Worm (Caenorhabditis elegans) whole organism, L4 larva: Measurements from ENCODE around the gene acs-19.
A peak's percentile ranks its signal among the peaks of the same experiment; 100 is the strongest.

ENCODE experiments used
- D1046.2 ChIP-seq: fragments of 200-800 bp; sonication (Bioruptor generic); IDR thresholded peaks from 2 replicates; pipeline ENCODE4 v1.3.6; 2022; ENCODE audit warnings: missing genetic modification characterization, missing compliant biosample characterization
- F26F4.8 ChIP-seq: fragments of 200-800 bp; sonication (Bioruptor generic); conservative IDR thresholded peaks from 2 replicates; pipeline ENCODE4 v1.3.6; 2022; ENCODE audit warnings: missing genetic modification characterization, missing compliant biosample characterization
- F37D6.2 ChIP-seq: sonication (generic microtip); optimal IDR thresholded peaks from 2 replicates; lab custom pipeline; 2016; ENCODE audit warnings: mild to moderate bottlenecking, missing genetic modification characterization, missing compliant biosample characterization
- R02D3.7 ChIP-seq: fragments of 150-350 bp; sonication (generic microtip); optimal IDR thresholded peaks from 3 replicates; lab custom pipeline; 2014; ENCODE audit warnings: missing biosample characterization, missing genetic modification characterization
- T26A8.4 ChIP-seq: fragments of 200-800 bp; sonication (Bioruptor generic); IDR thresholded peaks from 2 replicates; pipeline ENCODE4 v1.3.6; 2022; ENCODE audit warnings: missing genetic modification characterization, missing compliant biosample characterization
- Y48G9A.11 ChIP-seq: fragments of 200-800 bp; sonication (Bioruptor generic); IDR thresholded peaks from 2 replicates; pipeline ENCODE4 v1.3.6; 2022; ENCODE audit warnings: missing genetic modification reagents, missing genetic modification characterization, missing compliant biosample characterization
- Y5F2A.4 ChIP-seq: fragments of 200-800 bp; sonication (Bioruptor generic); optimal IDR thresholded peaks from 2 replicates; lab custom pipeline; 2018; ENCODE audit warnings: mild to moderate bottlenecking, missing genetic modification characterization, missing compliant biosample characterization
- ZK337.2 ChIP-seq: fragments of 200-800 bp; sonication (Bioruptor generic); IDR thresholded peaks from 2 replicates; pipeline ENCODE4 v1.3.6; 2022; ENCODE audit warnings: missing genetic modification reagents, missing genetic modification characterization, missing compliant biosample characterization
- aha-1 ChIP-seq: fragments of 150-350 bp; peaks from one replicate; lab custom pipeline; 2014; ENCODE audit warnings: missing biosample characterization, missing genetic modification characterization
- aly-2 ChIP-seq: sonication (generic microtip); optimal IDR thresholded peaks from 2 replicates; lab custom pipeline; 2018; ENCODE audit warnings: missing biosample characterization, missing genetic modification characterization
- ama-1 ChIP-seq: fragments of 150-350 bp; optimal IDR thresholded peaks from 2 replicates; lab custom pipeline; 2014; ENCODE audit warnings: inconsistent platforms, mixed read lengths
- ceh-20 ChIP-seq: fragments of 200-800 bp; sonication (Bioruptor generic); IDR thresholded peaks from 2 replicates; pipeline ENCODE4 v1.3.6; 2022; ENCODE audit warnings: missing genetic modification reagents, missing genetic modification characterization, missing compliant biosample characterization
- ceh-28 ChIP-seq: fragments of 150-350 bp; optimal IDR thresholded peaks from 2 replicates; lab custom pipeline; 2014; ENCODE audit warnings: missing biosample characterization, missing genetic modification reagents, missing genetic modification characterization
- ceh-62 ChIP-seq: sonication (generic microtip); optimal IDR thresholded peaks from 2 replicates; lab custom pipeline; 2017; ENCODE audit warnings: missing biosample characterization, missing genetic modification characterization
- ceh-82 ChIP-seq: sonication (generic microtip); optimal IDR thresholded peaks from 2 replicates; lab custom pipeline; 2017; ENCODE audit warnings: missing biosample characterization, missing genetic modification characterization
- ctbp-1 ChIP-seq: fragments of 200-800 bp; sonication (Bioruptor generic); IDR thresholded peaks from 2 replicates; pipeline ENCODE4 v1.3.6; 2022; ENCODE audit warnings: missing genetic modification reagents, missing genetic modification characterization, missing compliant biosample characterization
- daf-12 ChIP-seq: fragments of 150-350 bp; optimal IDR thresholded peaks from 2 replicates; lab custom pipeline; 2014; ENCODE audit warnings: missing biosample characterization, missing genetic modification reagents, missing genetic modification characterization
- daf-16 ChIP-seq, 3 experiments: sonication (generic microtip); optimal IDR thresholded peaks; 2 replicates each; lab custom pipeline; 2016 to 2017; ENCODE audit warnings: missing genetic modification characterization in 3 of 3, missing genetic modification reagents in 3 of 3, mild to moderate bottlenecking in 2 of 3, missing compliant biosample characterization in 2 of 3, missing biosample characterization in 1 of 3, moderate library complexity in 1 of 3
- egl-43 ChIP-seq: fragments of 200-800 bp; sonication (Bioruptor generic); IDR thresholded peaks from 2 replicates; pipeline ENCODE4 v1.3.6; 2022; ENCODE audit warnings: missing genetic modification reagents, missing genetic modification characterization, missing compliant biosample characterization
- fkh-10 ChIP-seq: fragments of 150-350 bp; optimal IDR thresholded peaks from 2 replicates; lab custom pipeline; 2014; ENCODE audit warnings: missing biosample characterization, missing genetic modification reagents, missing genetic modification characterization
- hlh-30 ChIP-seq: sonication (generic microtip); optimal IDR thresholded peaks from 2 replicates; lab custom pipeline; 2017; ENCODE audit warnings: antibody characterized with exemption, mild to moderate bottlenecking, missing genetic modification characterization, missing compliant biosample characterization; ENCODE audit not compliant: insufficient read depth
- jun-1 ChIP-seq: fragments of 150-350 bp; optimal IDR thresholded peaks from 2 replicates; lab custom pipeline; 2014; ENCODE audit warnings: missing biosample characterization, missing genetic modification reagents, missing genetic modification characterization
- lin-1 ChIP-seq: fragments of 200-800 bp; sonication (Bioruptor generic); IDR thresholded peaks from 2 replicates; pipeline ENCODE4 v1.3.6; 2022; ENCODE audit warnings: missing genetic modification reagents, missing genetic modification characterization, missing compliant biosample characterization
- lin-15B ChIP-seq: fragments of 150-350 bp; sonication (generic microtip); optimal IDR thresholded peaks from 3 replicates; lab custom pipeline; 2014; ENCODE audit warnings: missing biosample characterization, missing genetic modification characterization
- lin-29 ChIP-seq: fragments of 200-800 bp; sonication (Bioruptor generic); IDR thresholded peaks from 2 replicates; pipeline ENCODE4 v1.3.6; 2022; ENCODE audit warnings: missing genetic modification reagents, missing genetic modification characterization, missing compliant biosample characterization
- lin-38 ChIP-seq: fragments of 200-800 bp; sonication (Bioruptor generic); IDR thresholded peaks from 2 replicates; pipeline ENCODE4 v1.3.6; 2022; ENCODE audit warnings: missing genetic modification reagents, missing genetic modification characterization, missing compliant biosample characterization
- lin-39 ChIP-seq: fragments of 150-350 bp; optimal IDR thresholded peaks from 2 replicates; lab custom pipeline; 2014; ENCODE audit warnings: missing biosample characterization, missing genetic modification reagents, missing genetic modification characterization
- lir-3 ChIP-seq: sonication (generic microtip); optimal IDR thresholded peaks from 2 replicates; lab custom pipeline; 2016; ENCODE audit warnings: mild to moderate bottlenecking, missing genetic modification characterization, missing compliant biosample characterization
- lsy-2 ChIP-seq, 2 experiments: fragments of 150-350 bp in 1 of 2; sonication (generic microtip) in 1 of 2; optimal IDR thresholded peaks; 2 replicates each; lab custom pipeline; 2014 to 2017; ENCODE audit warnings: missing biosample characterization in 2 of 2, missing genetic modification characterization in 2 of 2
- madf-5 ChIP-seq, 2 experiments: fragments of 200-800 bp; sonication (Bioruptor generic); IDR thresholded peaks; 2 replicates each; pipeline ENCODE4 v1.3.6; 2022; ENCODE audit warnings: missing compliant biosample characterization in 2 of 2, missing genetic modification characterization in 2 of 2
- mxl-3 ChIP-seq: fragments of 200-800 bp; sonication (Bioruptor generic); optimal IDR thresholded peaks from 2 replicates; lab custom pipeline; 2018; ENCODE audit warnings: mild to moderate bottlenecking, missing genetic modification characterization, missing compliant biosample characterization
- nhr-25 ChIP-seq: sonication (generic microtip); optimal IDR thresholded peaks from 2 replicates; lab custom pipeline; 2017; ENCODE audit warnings: missing genetic modification characterization, mild to moderate bottlenecking, missing compliant biosample characterization, antibody characterized with exemption, moderate library complexity, borderline replicate concordance; ENCODE audit not compliant: insufficient read depth
- nhr-6 ChIP-seq: fragments of 150-350 bp; optimal IDR thresholded peaks from 2 replicates; lab custom pipeline; 2014; ENCODE audit warnings: missing biosample characterization, missing genetic modification characterization
- nhr-77 ChIP-seq: fragments of 150-350 bp; optimal IDR thresholded peaks from 2 replicates; lab custom pipeline; 2014; ENCODE audit warnings: missing biosample characterization, missing genetic modification characterization
- pha-4 ChIP-seq, 2 experiments: fragments of 150-350 bp in 1 of 2; fragments of 200-800 bp in 1 of 2; sonication (Bioruptor generic) in 1 of 2; IDR thresholded peaks in 1 of 2; optimal IDR thresholded peaks in 1 of 2; 2 replicates each; pipeline versions ENCODE4 v1.3.6 to Lab custom; 2014 to 2022; ENCODE audit warnings: missing genetic modification characterization in 2 of 2, missing genetic modification reagents in 2 of 2, missing biosample characterization in 1 of 2, missing compliant biosample characterization in 1 of 2
- pqm-1 ChIP-seq: sonication (generic microtip); optimal IDR thresholded peaks from 2 replicates; lab custom pipeline; 2017; ENCODE audit warnings: missing biosample characterization, missing genetic modification characterization
- saeg-2 ChIP-seq: fragments of 200-800 bp; sonication (Bioruptor generic); IDR thresholded peaks from 2 replicates; pipeline ENCODE4 v1.3.6; 2022; ENCODE audit warnings: missing genetic modification reagents, missing genetic modification characterization, missing compliant biosample characterization
- snpc-1.2 ChIP-seq: fragments of 200-800 bp; sonication (Bioruptor generic); IDR thresholded peaks from 2 replicates; pipeline ENCODE4 v1.3.6; 2022; ENCODE audit warnings: missing genetic modification reagents, missing genetic modification characterization, missing compliant biosample characterization
- spr-1 ChIP-seq: sonication (generic microtip); optimal IDR thresholded peaks from 2 replicates; lab custom pipeline; 2016; ENCODE audit warnings: mild to moderate bottlenecking, missing genetic modification characterization, missing compliant biosample characterization
- spr-3 ChIP-seq: fragments of 200-800 bp; sonication (Bioruptor generic); optimal IDR thresholded peaks from 2 replicates; lab custom pipeline; 2018; ENCODE audit warnings: mild to moderate bottlenecking, missing genetic modification characterization, missing compliant biosample characterization
- tag-97 ChIP-seq: fragments of 200-800 bp; sonication (Bioruptor generic); IDR thresholded peaks from 2 replicates; pipeline ENCODE4 v1.3.6; 2022; ENCODE audit warnings: missing genetic modification characterization, missing compliant biosample characterization
- tra-1 ChIP-seq: fragments of 200-800 bp; sonication (Bioruptor generic); IDR thresholded peaks from 2 replicates; pipeline ENCODE4 v1.3.6; 2022; ENCODE audit warnings: missing genetic modification reagents, missing genetic modification characterization, missing compliant biosample characterization
- unc-130 ChIP-seq: sonication (generic microtip); optimal IDR thresholded peaks from 2 replicates; lab custom pipeline; 2016; ENCODE audit warnings: missing genetic modification reagents, missing genetic modification characterization, missing compliant biosample characterization
- unc-39 ChIP-seq: sonication (generic microtip); optimal IDR thresholded peaks from 2 replicates; lab custom pipeline; 2017; ENCODE audit warnings: missing biosample characterization, missing genetic modification characterization
- vab-7 ChIP-seq: fragments of 200-800 bp; sonication (Bioruptor generic); IDR thresholded peaks from 2 replicates; pipeline ENCODE4 v1.3.6; 2022; ENCODE audit warnings: missing genetic modification reagents, missing genetic modification characterization, missing compliant biosample characterization
- zag-1 ChIP-seq: fragments of 150-350 bp; optimal IDR thresholded peaks from 2 replicates; lab custom pipeline; 2014; ENCODE audit warnings: missing biosample characterization, missing genetic modification characterization
- zfp-2 ChIP-seq: sonication (generic microtip); optimal IDR thresholded peaks from 2 replicates; lab custom pipeline; 2016; ENCODE audit warnings: mild to moderate bottlenecking, missing genetic modification characterization, missing compliant biosample characterization
- zfp-3 ChIP-seq: fragments of 200-800 bp; sonication (Bioruptor generic); conservative IDR thresholded peaks from 2 replicates; pipeline ENCODE4 v1.3.6; 2022; ENCODE audit warnings: missing genetic modification reagents, missing genetic modification characterization, missing compliant biosample characterization
- zip-2 ChIP-seq: fragments of 150-350 bp; optimal IDR thresholded peaks from 2 replicates; lab custom pipeline; 2014; ENCODE audit warnings: missing biosample characterization, missing genetic modification characterization
- ztf-11 ChIP-seq: fragments of 150-350 bp; optimal IDR thresholded peaks from 2 replicates; lab custom pipeline; 2014; ENCODE audit warnings: missing biosample characterization, missing genetic modification characterization
- ztf-7 ChIP-seq: fragments of 150-350 bp; optimal IDR thresholded peaks from 2 replicates; lab custom pipeline; 2014; ENCODE audit warnings: missing biosample characterization, missing genetic modification characterization

Gene acs-19

DNA sequence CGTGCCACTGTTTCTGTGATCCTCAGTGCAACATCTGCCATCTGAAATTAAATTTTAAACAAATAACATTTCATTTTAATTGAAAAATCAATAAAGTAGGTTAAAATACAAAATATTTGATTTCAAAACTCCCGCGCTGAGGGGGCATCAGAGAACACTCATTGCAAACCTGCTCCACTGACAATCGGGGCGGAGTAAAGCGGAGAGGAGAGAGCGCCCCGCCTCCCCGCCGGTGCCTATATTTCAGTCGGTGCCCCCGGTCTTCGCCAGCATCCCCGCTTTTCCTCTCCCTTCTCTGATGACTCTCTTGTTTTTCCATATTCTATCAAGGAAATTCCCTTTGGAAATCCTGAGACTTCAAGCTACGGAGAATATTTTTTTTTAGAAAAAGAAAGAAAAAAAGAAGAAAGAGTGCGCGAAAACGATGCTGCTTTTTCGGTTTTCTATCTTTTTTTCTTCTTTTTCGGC, 1.3 kb upstream of the acs-19 start, which contains the start of gene brc-1:
TSS of gene brc-1 (minus strand) at position 51 of the 468 bp plus-strand sequence.
- peak; percentile 30 for TF ChIP-seq spr-3 (GFP tag; lab: Kevin White, UChicago)
- no peak for TF ChIP-seq unc-39 (tag; lab: Kevin White, UChicago)
- no peak for TF ChIP-seq lin-29 (GFP tag; lab: Robert Waterston, UW)
- peak; percentile 97 for TF ChIP-seq aha-1
- no peak for TF ChIP-seq ceh-82 (tag; lab: Kevin White, UChicago)
- TF ChIP-seq jun-1: peak; percentile 29
- TF ChIP-seq Y5F2A.4 (GFP tag; lab: Kevin White, UChicago): no peak
- TF ChIP-seq ztf-7: peak; percentile 1
- peak; percentile 99 for TF ChIP-seq ama-1 (lab: Kevin White, UChicago)
- TF ChIP-seq fkh-10 (GFP tag; lab: Kevin White, UChicago): peak; percentile 94
- TF ChIP-seq Y48G9A.11 (GFP tag; lab: Robert Waterston, UW): no peak
- TF ChIP-seq zfp-3 (GFP tag; lab: Robert Waterston, UW): peak; percentile 35; the same call in 1 of the 2 replicates
- no peak for TF ChIP-seq ZK337.2 (GFP tag; lab: Robert Waterston, UW)
- TF ChIP-seq madf-5 (GFP tag; IDR thresholded peaks at IDR 0.05; lab: Robert Waterston, UW): no peak
- TF ChIP-seq lin-39 (tag; lab: Kevin White, UChicago): no peak
- TF ChIP-seq vab-7 (GFP tag; lab: Robert Waterston, UW): peak; percentile 61; the same call in 1 of the 2 replicates
- peak in 1 of 2 experiments; percentile 41 for TF ChIP-seq daf-16 (GFP tag; optimal IDR thresholded peaks at IDR 0.05; lab: Kevin White, UChicago)
- peak; percentile 50 for TF ChIP-seq daf-16 (tag; optimal IDR thresholded peaks at IDR 0.05; lab: Kevin White, UChicago)
- TF ChIP-seq D1046.2 (GFP tag; lab: Robert Waterston, UW): peak; percentile 73; the same call in 1 of the 2 replicates
- no peak for TF ChIP-seq unc-130
- no peak for TF ChIP-seq ceh-28 (tag; lab: Kevin White, UChicago)
- no peak for TF ChIP-seq zip-2
- TF ChIP-seq tag-97: no peak
- TF ChIP-seq tra-1 (GFP tag; lab: Robert Waterston, UW): no peak; the same call in none of the 2 replicates
- no peak for TF ChIP-seq ztf-11 (tag; lab: Kevin White, UChicago)
- no peak for TF ChIP-seq R02D3.7 (tag; lab: Kevin White, UChicago)
- no peak for TF ChIP-seq snpc-1.2 (GFP tag; lab: Robert Waterston, UW)
- TF ChIP-seq F37D6.2 (tag; lab: Kevin White, UChicago): peak; percentile 69
- TF ChIP-seq lin-38 (GFP tag; lab: Robert Waterston, UW): peak; percentile 97
- TF ChIP-seq lsy-2 (tag; optimal IDR thresholded peaks at IDR 0.05; lab: Kevin White, UChicago): peak; percentile 82 to 96
- peak; percentile 55; the same call in 1 of the 2 replicates for TF ChIP-seq lin-1 (GFP tag; lab: Robert Waterston, UW)
- peak; percentile 75 for TF ChIP-seq hlh-30
- TF ChIP-seq ctbp-1 (GFP tag; lab: Robert Waterston, UW): peak; percentile 92
- peak; percentile 35 for TF ChIP-seq pqm-1 (tag; lab: Kevin White, UChicago)
- TF ChIP-seq lir-3 (tag; lab: Kevin White, UChicago): no peak
- TF ChIP-seq lin-15B (tag; lab: Kevin White, UChicago): peak; percentile 66
- TF ChIP-seq nhr-6 (tag; lab: Kevin White, UChicago): peak; percentile 86
- TF ChIP-seq ceh-20 (GFP tag; lab: Robert Waterston, UW): peak; percentile 83
- TF ChIP-seq nhr-77: peak; percentile 86
- peak; percentile 26 for TF ChIP-seq zfp-2
- peak; percentile 59 for TF ChIP-seq mxl-3
- peak; percentile 69 for TF ChIP-seq pha-4 (GFP tag; IDR thresholded peaks at IDR 0.05; lab: Robert Waterston, UW)
- TF ChIP-seq pha-4 (tag; optimal IDR thresholded peaks at IDR 0.05; lab: Kevin White, UChicago): no peak
- no peak for TF ChIP-seq ceh-62 (tag; lab: Kevin White, UChicago)
- no peak for TF ChIP-seq zag-1 (tag; lab: Kevin White, UChicago)
- peak; percentile 15 for TF ChIP-seq spr-1 (tag; lab: Kevin White, UChicago)
- TF ChIP-seq aly-2 (tag; lab: Kevin White, UChicago): no peak
- TF ChIP-seq nhr-25 (tag; lab: Kevin White, UChicago): peak; percentile 62
- no peak for TF ChIP-seq daf-12 (tag; lab: Kevin White, UChicago)
- TF ChIP-seq saeg-2 (GFP tag; lab: Robert Waterston, UW): 0 out of 2 replicates have a peak, but pooled peaks have one; percentile 8
- TF ChIP-seq F26F4.8: no peak
- TF ChIP-seq T26A8.4 (GFP tag; lab: Robert Waterston, UW): peak; percentile 72
- peak; percentile 85 for TF ChIP-seq egl-43 (GFP tag; lab: Robert Waterston, UW)
